Fruit fly (Drosophila melanogaster) whole organism, embryonic: Measurements from ENCODE around the gene SclA.
A peak's percentile ranks its signal among the peaks of the same experiment; 100 is the strongest.

ENCODE experiments used
- Awh ChIP-seq: fragments of 200-800 bp; sonication (Bioruptor generic); IDR thresholded peaks from 2 replicates; pipeline ENCODE4, ENCODE4 v1.3.6; 2022; ENCODE audit warnings: missing biosample characterization, missing genetic modification characterization
- B-H2 ChIP-seq: fragments of 200-800 bp; sonication (Bioruptor generic); optimal IDR thresholded peaks from 2 replicates; lab custom pipeline; 2018; ENCODE audit warnings: missing biosample characterization, mild to moderate bottlenecking, missing genetic modification characterization
- Bteb2 ChIP-seq: fragments of 200-800 bp; sonication (Bioruptor generic); optimal IDR thresholded peaks from 2 replicates; lab custom pipeline; 2016; ENCODE audit warnings: missing biosample characterization, missing genetic modification characterization
- CG10654 ChIP-seq: fragments of 200-800 bp; sonication (Bioruptor generic); optimal IDR thresholded peaks from 2 replicates; lab custom pipeline; 2016; ENCODE audit warnings: missing biosample characterization, missing genetic modification characterization
- CG11247 ChIP-seq: fragments of 200-800 bp; sonication (Bioruptor generic); IDR thresholded peaks from 2 replicates; pipeline ENCODE4 v1.3.6; 2022; ENCODE audit warnings: missing biosample characterization, missing genetic modification characterization
- CG12659 ChIP-seq: fragments of 200-800 bp; sonication (Bioruptor generic); optimal IDR thresholded peaks from 3 replicates; lab custom pipeline; 2017; ENCODE audit warnings: mild to moderate bottlenecking, missing biosample characterization, missing genetic modification reagents, missing genetic modification characterization
- CG12942 ChIP-seq: fragments of 200-800 bp; sonication (Bioruptor generic); optimal IDR thresholded peaks from 3 replicates; lab custom pipeline; 2016; ENCODE audit warnings: missing biosample characterization, missing genetic modification characterization
- CG15514 ChIP-seq: fragments of 200-800 bp; sonication (Bioruptor generic); optimal IDR thresholded peaks from 3 replicates; lab custom pipeline; 2017; ENCODE audit warnings: missing biosample characterization, missing genetic modification characterization, mild to moderate bottlenecking, moderate library complexity, missing genetic modification reagents
- CG15601 ChIP-seq: fragments of 200-800 bp; sonication (Bioruptor generic); optimal IDR thresholded peaks from 3 replicates; lab custom pipeline; 2019; ENCODE audit warnings: missing biosample characterization, mild to moderate bottlenecking, missing genetic modification characterization, moderate library complexity
- CG17359 ChIP-seq: fragments of 200-800 bp; sonication (Bioruptor generic); optimal IDR thresholded peaks from 3 replicates; lab custom pipeline; 2018; ENCODE audit warnings: missing biosample characterization, mild to moderate bottlenecking, missing genetic modification characterization, moderate library complexity
- CG1832 ChIP-seq: fragments of 200-800 bp; sonication (Bioruptor generic); optimal IDR thresholded peaks from 2 replicates; lab custom pipeline; 2017; ENCODE audit warnings: missing biosample characterization, mild to moderate bottlenecking, missing genetic modification characterization, inconsistent platforms
- CG31441 ChIP-seq: fragments of 200-800 bp; sonication (Bioruptor generic); IDR thresholded peaks from 2 replicates; pipeline ENCODE4 v1.3.6; 2022; ENCODE audit warnings: missing biosample characterization, missing genetic modification characterization
- CG34422 ChIP-seq: fragments of 200-800 bp; sonication (Bioruptor generic); IDR thresholded peaks from 3 replicates; pipeline ENCODE4 v1.3.6; 2022; ENCODE audit warnings: missing biosample characterization, missing genetic modification characterization
- CG6175 ChIP-seq: fragments of 200-800 bp; sonication (Bioruptor generic); IDR thresholded peaks from 3 replicates; pipeline ENCODE4 v1.3.6; 2022; ENCODE audit warnings: missing biosample characterization, missing genetic modification characterization
- CG6689 ChIP-seq: fragments of 200-800 bp; sonication (Bioruptor generic); IDR thresholded peaks from 2 replicates; pipeline ENCODE4 v1.3.6; 2022; ENCODE audit warnings: missing biosample characterization, missing genetic modification characterization
- CG7556 ChIP-seq: fragments of 200-800 bp; sonication (Bioruptor generic); optimal IDR thresholded peaks from 2 replicates; lab custom pipeline; 2017; ENCODE audit warnings: missing biosample characterization, mild to moderate bottlenecking, missing genetic modification characterization
- CG8359 ChIP-seq: fragments of 200-800 bp; sonication (Bioruptor generic); optimal IDR thresholded peaks from 2 replicates; lab custom pipeline; 2017; ENCODE audit warnings: missing biosample characterization, mild to moderate bottlenecking, missing genetic modification characterization, borderline replicate concordance
- CG8924 ChIP-seq: fragments of 200-800 bp; optimal IDR thresholded peaks from 3 replicates; lab custom pipeline; 2019; ENCODE audit warnings: missing biosample characterization, mild to moderate bottlenecking, missing genetic modification characterization, moderate library complexity
- CG8944 ChIP-seq: fragments of 200-800 bp; sonication (Bioruptor generic); optimal IDR thresholded peaks from 3 replicates; lab custom pipeline; 2016; ENCODE audit warnings: missing biosample characterization, missing genetic modification characterization
- CTCF ChIP-seq: fragments of 200-800 bp; sonication (Bioruptor generic); optimal IDR thresholded peaks from 2 replicates; lab custom pipeline; 2017; ENCODE audit warnings: missing biosample characterization, mild to moderate bottlenecking, missing genetic modification characterization, moderate library complexity
- CkIIα-i1 ChIP-seq: fragments of 200-800 bp; sonication (Bioruptor generic); IDR thresholded peaks from 2 replicates; pipeline ENCODE4 v1.3.6; 2022; ENCODE audit warnings: missing biosample characterization, missing genetic modification characterization
- Dip2 ChIP-seq: fragments of 200-800 bp; sonication (Bioruptor generic); IDR thresholded peaks from 2 replicates; pipeline ENCODE4 v1.3.6; 2022; ENCODE audit warnings: missing biosample characterization, missing genetic modification characterization
- Fer1 ChIP-seq: fragments of 200-800 bp; sonication (Bioruptor generic); optimal IDR thresholded peaks from 2 replicates; lab custom pipeline; 2017; ENCODE audit warnings: missing biosample characterization, mild to moderate bottlenecking, missing genetic modification characterization
- HLH3B ChIP-seq: fragments of 200-800 bp; sonication (Bioruptor generic); IDR thresholded peaks from 2 replicates; pipeline ENCODE4 v1.3.6; 2022; ENCODE audit warnings: missing biosample characterization, missing genetic modification characterization
- HmgD ChIP-seq: fragments of 200-800 bp; sonication (Bioruptor generic); optimal IDR thresholded peaks from 3 replicates; lab custom pipeline; 2016; ENCODE audit warnings: missing biosample characterization, missing genetic modification characterization
- Hr78 ChIP-seq, 2 experiments: fragments of 200-800 bp in 1 of 2; fragments of >200 bp in 1 of 2; sonication (Bioruptor generic) in 1 of 2; optimal IDR thresholded peaks; 2 replicates each; lab custom pipeline; 2017 to 2019; ENCODE audit warnings: missing biosample characterization in 2 of 2, missing genetic modification characterization in 2 of 2, mild to moderate bottlenecking in 1 of 2, moderate library complexity in 1 of 2
- Hsf ChIP-seq: fragments of 200-800 bp; sonication (Bioruptor generic); optimal IDR thresholded peaks from 3 replicates; lab custom pipeline; 2016; ENCODE audit warnings: missing biosample characterization, missing genetic modification characterization
- Kr ChIP-seq: fragments of 200-800 bp; sonication (Bioruptor generic); optimal IDR thresholded peaks from 2 replicates; lab custom pipeline; 2017; ENCODE audit warnings: missing biosample characterization, mild to moderate bottlenecking, missing genetic modification characterization
- NC2α ChIP-seq: fragments of 200-800 bp; sonication (Bioruptor generic); optimal IDR thresholded peaks from 2 replicates; lab custom pipeline; 2016; ENCODE audit warnings: missing biosample characterization, missing genetic modification characterization
- Nf-YB ChIP-seq: fragments of 200-800 bp; sonication (Bioruptor generic); optimal IDR thresholded peaks from 3 replicates; lab custom pipeline; 2019; ENCODE audit warnings: missing biosample characterization, mild to moderate bottlenecking, missing genetic modification characterization, moderate library complexity
- bbx ChIP-seq: fragments of 200-800 bp; sonication (Bioruptor generic); IDR thresholded peaks from 2 replicates; pipeline ENCODE4 v1.3.6; 2022; ENCODE audit warnings: missing biosample characterization, missing genetic modification characterization; ENCODE audit not compliant: partially characterized antibody
- chif ChIP-seq, 2 experiments: fragments of 200-800 bp; sonication (Bioruptor generic); optimal IDR thresholded peaks; 3 replicates each; lab custom pipeline; 2016; ENCODE audit warnings: missing biosample characterization in 2 of 2, missing genetic modification characterization in 2 of 2
- dm ChIP-seq: fragments of 200-800 bp; sonication (Bioruptor generic); optimal IDR thresholded peaks from 3 replicates; lab custom pipeline; 2016; ENCODE audit warnings: missing biosample characterization, missing genetic modification characterization
- gce ChIP-seq: fragments of 200-800 bp; sonication (Bioruptor generic); IDR thresholded peaks from 3 replicates; pipeline ENCODE4 v1.3.6; 2022; ENCODE audit warnings: missing biosample characterization, missing genetic modification characterization
- gcm ChIP-seq: fragments of 200-800 bp; sonication (Bioruptor generic); optimal IDR thresholded peaks from 2 replicates; lab custom pipeline; 2019; ENCODE audit warnings: missing biosample characterization, mild to moderate bottlenecking, missing genetic modification characterization, moderate library complexity
- gcm2 ChIP-seq: fragments of 200-800 bp; sonication (Bioruptor generic); optimal IDR thresholded peaks from 2 replicates; lab custom pipeline; 2016; ENCODE audit warnings: missing biosample characterization, missing genetic modification characterization
- jumu ChIP-seq: fragments of 200-800 bp; sonication (Bioruptor generic); optimal IDR thresholded peaks from 3 replicates; lab custom pipeline; 2016; ENCODE audit warnings: missing biosample characterization, missing genetic modification characterization
- luna ChIP-seq: fragments of 200-800 bp; sonication (Bioruptor generic); optimal IDR thresholded peaks from 2 replicates; lab custom pipeline; 2016; ENCODE audit warnings: missing biosample characterization, missing genetic modification characterization
- onecut ChIP-seq: fragments of 200-800 bp; sonication (Bioruptor generic); IDR thresholded peaks from 2 replicates; pipeline ENCODE4 v1.3.6; 2022; ENCODE audit warnings: missing biosample characterization, missing genetic modification characterization
- pb ChIP-seq: fragments of 200-800 bp; sonication (Bioruptor generic); optimal IDR thresholded peaks from 3 replicates; lab custom pipeline; 2016; ENCODE audit warnings: missing biosample characterization, missing genetic modification characterization
- peb ChIP-seq: fragments of 200-800 bp; sonication (Bioruptor generic); IDR thresholded peaks from 2 replicates; pipeline ENCODE4 v1.3.6; 2022; ENCODE audit warnings: missing biosample characterization, missing genetic modification characterization
- pita ChIP-seq: fragments of 200-800 bp; sonication (Bioruptor generic); optimal IDR thresholded peaks from 2 replicates; lab custom pipeline; 2017; ENCODE audit warnings: missing biosample characterization, mild to moderate bottlenecking, missing genetic modification characterization
- sc ChIP-seq, 3 experiments: fragments of >200 bp in 2 of 3; fragments of 200-800 bp in 1 of 3; sonication (Bioruptor generic) in 1 of 3; optimal IDR thresholded peaks; 2 replicates in 2 of 3; 3 replicates in 1 of 3; lab custom pipeline; 2017; ENCODE audit warnings: mild to moderate bottlenecking in 1 of 3, missing biosample characterization in 1 of 3, missing genetic modification characterization in 1 of 3, missing genetic modification reagents in 1 of 3
- sisA ChIP-seq: fragments of 200-800 bp; sonication (Bioruptor generic); IDR thresholded peaks from 2 replicates; pipeline ENCODE4 v1.3.6; 2022; ENCODE audit warnings: missing biosample characterization, missing genetic modification characterization
- sug ChIP-seq: fragments of 200-800 bp; optimal IDR thresholded peaks from 2 replicates; lab custom pipeline; 2019; ENCODE audit warnings: missing biosample characterization, mild to moderate bottlenecking, missing genetic modification characterization, moderate library complexity
- unc-4 ChIP-seq: fragments of 200-800 bp; sonication (Bioruptor generic); IDR thresholded peaks from 2 replicates; pipeline ENCODE4 v1.3.6; 2022; ENCODE audit warnings: missing biosample characterization, missing genetic modification characterization; ENCODE audit not compliant: partially characterized antibody
- usp ChIP-seq: fragments of >200 bp; optimal IDR thresholded peaks from 2 replicates; lab custom pipeline; 2017; ENCODE audit warnings: missing biosample characterization, missing genetic modification characterization
- zen ChIP-seq: fragments of 200-800 bp; sonication (Bioruptor generic); optimal IDR thresholded peaks from 3 replicates; lab custom pipeline; 2018; ENCODE audit warnings: missing biosample characterization, mild to moderate bottlenecking, missing genetic modification characterization, moderate library complexity
- zfh2 ChIP-seq: fragments of 200-800 bp; sonication (Bioruptor generic); optimal IDR thresholded peaks from 2 replicates; lab custom pipeline; 2016; ENCODE audit warnings: missing biosample characterization, missing genetic modification characterization

Gene SclA

dm6 chr2L:16815989-16816749, 21.6 kb upstream of the SclA start, which contains the start of gene mdy (continued):
- TF ChIP-seq unc-4 (peak; percentile 55; the same call in 1 of the 2 replicates), CG6175 (GFP tag; lab: Robert Waterston, UW) (peak; percentile 46; the same call in 1 of the 3 replicates), CG1832 (GFP tag; lab: Kevin White, UChicago) (no peak), CG8359 (GFP tag; lab: Kevin White, UChicago) (no peak), CG12942 (GFP tag; lab: Kevin White, UChicago) (peak; percentile 39), sisA (GFP tag; lab: Robert Waterston, UW) (peak; percentile 62), sc (optimal IDR thresholded peaks at IDR 0.05; lab: Kevin White, UChicago) (no peak), sc (GFP tag; optimal IDR thresholded peaks at IDR 0.05; lab: Kevin White, UChicago) (no peak), HLH3B (GFP tag; lab: Robert Waterston, UW) (peak; percentile 44), CG31441 (peak; percentile 63), Dip2 (GFP tag; lab: Robert Waterston, UW) (no peak), CG15514 (peak; percentile 79), Fer1 (GFP tag; lab: Kevin White, UChicago) (no peak), zfh2 (peak; percentile 41), Awh (GFP tag; lab: Robert Waterston, UW) (0 out of 2 replicates have a peak, but pooled peaks have one; percentile 13), sug (peak; percentile 29), Hsf (GFP tag; lab: Kevin White, UChicago) (peak; percentile 69), pita (GFP tag; lab: Kevin White, UChicago) (peak; percentile 1), luna (GFP tag; lab: Kevin White, UChicago) (no peak), CG17359 (tag; lab: Kevin White, UChicago) (peak; percentile 42), gcm (peak; percentile 14), gce (GFP tag; lab: Robert Waterston, UW) (peak; percentile 29; the same call in 1 of the 3 replicates), CG8944 (GFP tag; lab: Kevin White, UChicago) (peak; percentile 47), CG11247 (peak; percentile 64), CkIIα-i1 (GFP tag; lab: Robert Waterston, UW) (no peak), CG10654 (GFP tag; lab: Kevin White, UChicago) (no peak), Hr78 (GFP tag; optimal IDR thresholded peaks at IDR 0.05; lab: Kevin White, UChicago) (no peak), Kr (GFP tag; lab: Kevin White, UChicago) (peak; percentile 97), chif (GFP tag; optimal IDR thresholded peaks at IDR 0.05; lab: Kevin White, UChicago) (peak; percentile 4 to 65), bbx (GFP tag; lab: Robert Waterston, UW) (peak; percentile 64), CTCF (GFP tag; lab: Kevin White, UChicago) (peak; percentile 99), Bteb2 (GFP tag; lab: Kevin White, UChicago) (peak; percentile 47), zen (peak; percentile 58), CG8924 (peak; percentile 74), onecut (GFP tag; lab: Robert Waterston, UW) (peak; percentile 52), jumu (GFP tag; lab: Kevin White, UChicago) (peak; percentile 8), usp (GFP tag; lab: Kevin White, UChicago) (no peak), CG34422 (GFP tag; lab: Robert Waterston, UW) (peak; percentile 15; the same call in 2 of the 3 replicates), dm (GFP tag; lab: Kevin White, UChicago) (no peak), CG12659 (GFP tag; lab: Kevin White, UChicago) (peak; percentile 55), HmgD (GFP tag; lab: Kevin White, UChicago) (no peak), Nf-YB (peak; percentile 23), NC2α (peak; percentile 6), CG7556 (GFP tag; lab: Kevin White, UChicago) (peak; percentile 59), B-H2 (peak; percentile 24), pb (GFP tag; lab: Kevin White, UChicago) (peak; percentile 39), CG15601 (peak; percentile 44), gcm2 (GFP tag; lab: Kevin White, UChicago) (peak; percentile 23), CG6689 (GFP tag; lab: Robert Waterston, UW) (peak; percentile 60; the same call in 1 of the 2 replicates), peb (GFP tag; lab: Robert Waterston, UW) (no peak)
